Worm (Caenorhabditis elegans) whole organism, L3 larva: Measurements from ENCODE around the gene hst-2.

ENCODE experiments used
- R02D3.7 ChIP-seq: fragments of 150-350 bp; optimal IDR thresholded peaks from 2 replicates; lab custom pipeline; 2014; ENCODE audit warnings: missing biosample characterization, missing genetic modification characterization
- ZK546.5 ChIP-seq: sonication (generic microtip); optimal IDR thresholded peaks from 2 replicates; lab custom pipeline; 2017; ENCODE audit warnings: missing biosample characterization, missing genetic modification characterization
- aly-2 ChIP-seq: fragments of 150-350 bp; optimal IDR thresholded peaks from 2 replicates; lab custom pipeline; 2014; ENCODE audit warnings: missing biosample characterization, missing genetic modification characterization
- ama-1 ChIP-seq: fragments of 150-350 bp; optimal IDR thresholded peaks from 2 replicates; lab custom pipeline; 2018
- ceh-16 ChIP-seq: sonication (generic microtip); optimal IDR thresholded peaks from 2 replicates; lab custom pipeline; 2017; ENCODE audit warnings: missing biosample characterization, missing genetic modification characterization
- ceh-28 ChIP-seq: fragments of 150-350 bp; optimal IDR thresholded peaks from 2 replicates; lab custom pipeline; 2014; ENCODE audit warnings: missing biosample characterization, missing genetic modification reagents, missing genetic modification characterization
- ceh-82 ChIP-seq: fragments of 150-350 bp; optimal IDR thresholded peaks from 2 replicates; lab custom pipeline; 2014; ENCODE audit warnings: missing biosample characterization, missing genetic modification characterization
- ceh-9 ChIP-seq: sonication (generic microtip); optimal IDR thresholded peaks from 2 replicates; lab custom pipeline; 2018; ENCODE audit warnings: missing biosample characterization, missing genetic modification characterization
- daf-12 ChIP-seq: fragments of 150-350 bp; optimal IDR thresholded peaks from 2 replicates; lab custom pipeline; 2014; ENCODE audit warnings: missing biosample characterization, missing genetic modification reagents, missing genetic modification characterization
- egl-27 ChIP-seq: sonication (generic microtip); optimal IDR thresholded peaks from 4 replicates; lab custom pipeline; 2017; ENCODE audit warnings: missing biosample characterization, missing genetic modification reagents, missing genetic modification characterization
- egl-5 ChIP-seq: fragments of 150-350 bp; optimal IDR thresholded peaks from 2 replicates; lab custom pipeline; 2017; ENCODE audit warnings: missing biosample characterization, missing genetic modification reagents, missing genetic modification characterization, inconsistent platforms
- elt-1 ChIP-seq: fragments of 150-350 bp; optimal IDR thresholded peaks from 2 replicates; lab custom pipeline; 2014; ENCODE audit warnings: missing biosample characterization, missing genetic modification characterization
- elt-2 ChIP-seq: sonication (generic microtip); optimal IDR thresholded peaks from 2 replicates; lab custom pipeline; 2016; ENCODE audit warnings: missing genetic modification reagents, mild to moderate bottlenecking, missing genetic modification characterization, missing compliant biosample characterization
- elt-3 ChIP-seq, 3 experiments: fragments of 150-350 bp in 1 of 3; sonication (generic microtip) in 2 of 3; optimal IDR thresholded peaks; 2 replicates in 2 of 3; 4 replicates in 1 of 3; lab custom pipeline; 2014 to 2017; ENCODE audit warnings: missing biosample characterization in 3 of 3, missing genetic modification characterization in 3 of 3
- eor-1 ChIP-seq, 2 experiments: fragments of 150-350 bp; optimal IDR thresholded peaks; 2 replicates each; lab custom pipeline; 2014 to 2018; ENCODE audit warnings: missing biosample characterization in 2 of 2, missing genetic modification characterization in 2 of 2
- fkh-10 ChIP-seq: sonication (generic microtip); optimal IDR thresholded peaks from 2 replicates; lab custom pipeline; 2017; ENCODE audit warnings: missing biosample characterization, missing genetic modification reagents, missing genetic modification characterization
- fkh-2 ChIP-seq: fragments of 150-350 bp; optimal IDR thresholded peaks from 2 replicates; lab custom pipeline; 2014; ENCODE audit warnings: missing biosample characterization, missing genetic modification reagents, missing genetic modification characterization
- fos-1 ChIP-seq: fragments of 150-350 bp; optimal IDR thresholded peaks from 2 replicates; lab custom pipeline; 2014; ENCODE audit warnings: missing biosample characterization, missing genetic modification characterization
- hmg-11 ChIP-seq: sonication (generic microtip); optimal IDR thresholded peaks from 2 replicates; lab custom pipeline; 2016; ENCODE audit warnings: missing genetic modification characterization, missing compliant biosample characterization
- jun-1 ChIP-seq: fragments of 150-350 bp; optimal IDR thresholded peaks from 2 replicates; lab custom pipeline; 2014; ENCODE audit warnings: missing biosample characterization, missing genetic modification reagents, missing genetic modification characterization
- lin-15B ChIP-seq: fragments of 150-350 bp; optimal IDR thresholded peaks from 2 replicates; lab custom pipeline; 2014; ENCODE audit warnings: missing biosample characterization, missing genetic modification characterization
- lin-39 ChIP-seq: fragments of 150-350 bp; optimal IDR thresholded peaks from 2 replicates; lab custom pipeline; 2018; ENCODE audit warnings: missing biosample characterization, missing genetic modification reagents, missing genetic modification characterization
- lsy-12 ChIP-seq: sonication (generic microtip); optimal IDR thresholded peaks from 2 replicates; lab custom pipeline; 2016; ENCODE audit warnings: mild to moderate bottlenecking, missing genetic modification characterization, missing compliant biosample characterization
- mdl-1 ChIP-seq: fragments of 150-350 bp; optimal IDR thresholded peaks from 2 replicates; lab custom pipeline; 2014; ENCODE audit warnings: missing biosample characterization, missing genetic modification characterization
- mml-1 ChIP-seq: fragments of 150-350 bp; sonication (generic microtip); optimal IDR thresholded peaks from 3 replicates; lab custom pipeline; 2014; ENCODE audit warnings: missing biosample characterization, missing genetic modification characterization
- nfya-1 ChIP-seq: sonication (generic microtip); optimal IDR thresholded peaks from 2 replicates; lab custom pipeline; 2017; ENCODE audit warnings: missing genetic modification characterization, mild to moderate bottlenecking, missing compliant biosample characterization, antibody characterized with exemption, moderate library complexity; ENCODE audit not compliant: insufficient read depth
- nhr-11 ChIP-seq: fragments of 150-350 bp; optimal IDR thresholded peaks from 2 replicates; lab custom pipeline; 2014; ENCODE audit warnings: missing biosample characterization, missing genetic modification characterization
- nhr-12 ChIP-seq: fragments of 150-350 bp; optimal IDR thresholded peaks from 2 replicates; lab custom pipeline; 2014; ENCODE audit warnings: missing biosample characterization, missing genetic modification characterization
- nhr-23 ChIP-seq: fragments of 150-350 bp; optimal IDR thresholded peaks from 2 replicates; lab custom pipeline; 2014; ENCODE audit warnings: missing biosample characterization, missing genetic modification reagents, missing genetic modification characterization
- nhr-237 ChIP-seq: fragments of 150-350 bp; optimal IDR thresholded peaks from 2 replicates; lab custom pipeline; 2014; ENCODE audit warnings: missing biosample characterization, missing genetic modification characterization
- nhr-25 ChIP-seq: sonication (generic microtip); optimal IDR thresholded peaks from 2 replicates; lab custom pipeline; 2017; ENCODE audit warnings: missing biosample characterization, missing genetic modification characterization
- nhr-28 ChIP-seq: fragments of 150-350 bp; optimal IDR thresholded peaks from 2 replicates; lab custom pipeline; 2014; ENCODE audit warnings: missing biosample characterization, missing genetic modification characterization
- nhr-43 ChIP-seq: sonication (generic microtip); optimal IDR thresholded peaks from 2 replicates; lab custom pipeline; 2016; ENCODE audit warnings: mild to moderate bottlenecking, missing genetic modification characterization, missing compliant biosample characterization; ENCODE audit not compliant: poor library complexity, severe bottlenecking
- nhr-67 ChIP-seq: fragments of 150-350 bp; optimal IDR thresholded peaks from 2 replicates; lab custom pipeline; 2014; ENCODE audit warnings: missing biosample characterization, missing genetic modification characterization
- nhr-76 ChIP-seq: fragments of 150-350 bp; sonication (generic microtip); optimal IDR thresholded peaks from 5 replicates; lab custom pipeline; 2014; ENCODE audit warnings: missing biosample characterization, missing genetic modification characterization
- nhr-77 ChIP-seq: fragments of 150-350 bp; optimal IDR thresholded peaks from 2 replicates; lab custom pipeline; 2014; ENCODE audit warnings: missing biosample characterization, missing genetic modification characterization
- pha-4 ChIP-seq: fragments of 150-350 bp; optimal IDR thresholded peaks from 2 replicates; lab custom pipeline; 2014; ENCODE audit warnings: missing biosample characterization, missing genetic modification reagents, missing genetic modification characterization
- pqm-1 ChIP-seq: fragments of 150-350 bp; optimal IDR thresholded peaks from 2 replicates; lab custom pipeline; 2017; ENCODE audit warnings: missing biosample characterization, missing genetic modification characterization, inconsistent platforms
- sea-2 ChIP-seq: fragments of 150-350 bp; sonication (generic microtip); optimal IDR thresholded peaks from 4 replicates; lab custom pipeline; 2014; ENCODE audit warnings: missing biosample characterization, missing genetic modification reagents, missing genetic modification characterization
- skn-1 ChIP-seq: fragments of 150-350 bp; optimal IDR thresholded peaks from 2 replicates; lab custom pipeline; 2014; ENCODE audit warnings: missing biosample characterization, missing genetic modification characterization
- snpc-4 ChIP-seq: fragments of 150-350 bp; optimal IDR thresholded peaks from 2 replicates; lab custom pipeline; 2014; ENCODE audit warnings: missing biosample characterization, missing genetic modification characterization
- tbx-2 ChIP-seq: sonication (generic microtip); optimal IDR thresholded peaks from 2 replicates; lab custom pipeline; 2016; ENCODE audit warnings: mild to moderate bottlenecking, missing genetic modification characterization, missing compliant biosample characterization
- unc-39 ChIP-seq: sonication (generic microtip); optimal IDR thresholded peaks from 4 replicates; lab custom pipeline; 2017; ENCODE audit warnings: missing biosample characterization, missing genetic modification characterization
- unc-62 ChIP-seq: fragments of 150-350 bp; sonication (generic microtip); optimal IDR thresholded peaks from 4 replicates; lab custom pipeline; 2014; ENCODE audit warnings: missing biosample characterization, missing genetic modification reagents, missing genetic modification characterization
- zag-1 ChIP-seq: fragments of 150-350 bp; optimal IDR thresholded peaks from 2 replicates; lab custom pipeline; 2014; ENCODE audit warnings: missing biosample characterization, missing genetic modification characterization
- ztf-11 ChIP-seq: fragments of 150-350 bp; optimal IDR thresholded peaks from 2 replicates; lab custom pipeline; 2014; ENCODE audit warnings: missing biosample characterization, missing genetic modification characterization
- ztf-4 ChIP-seq: fragments of 150-350 bp; optimal IDR thresholded peaks from 2 replicates; lab custom pipeline; 2014; ENCODE audit warnings: missing biosample characterization, missing genetic modification characterization

The hst-2 gene

DNA sequence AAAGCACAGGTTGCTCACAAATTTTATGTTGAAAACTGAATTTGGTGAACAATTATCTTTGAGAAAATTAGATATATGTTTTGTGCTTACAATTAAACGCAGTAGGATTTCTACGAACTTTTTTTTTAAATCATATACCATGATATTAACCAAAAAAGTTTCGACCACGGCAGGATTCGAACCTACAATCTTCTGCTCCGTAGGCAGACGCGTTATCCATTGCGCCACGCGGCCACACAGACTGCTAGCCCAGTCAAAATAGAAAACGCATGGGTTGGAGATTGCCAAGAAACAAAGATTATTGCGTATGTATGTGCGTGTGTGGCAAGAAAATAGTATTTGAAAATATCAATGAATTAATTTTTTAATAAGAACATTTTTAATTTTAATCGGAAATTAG lies 45.5 kb upstream of the hst-2 start:
- TF ChIP-seq nhr-12 (tag; lab: Kevin White, UChicago) (no peak), ceh-16 (tag; lab: Kevin White, UChicago) (no peak), jun-1 (tag; lab: Kevin White, UChicago) (no peak), unc-39 (no peak), fkh-10 (GFP tag; lab: Kevin White, UChicago) (no peak), fkh-2 (tag; lab: Kevin White, UChicago) (no peak), ztf-4 (tag; lab: Kevin White, UChicago) (no peak), zag-1 (tag; lab: Kevin White, UChicago) (no peak), nhr-11 (tag; lab: Kevin White, UChicago) (no peak), unc-62 (GFP tag; lab: Kevin White, UChicago) (no peak), elt-3 (tag; optimal IDR thresholded peaks at IDR 0.05; lab: Kevin White, UChicago) (no peak), nhr-76 (tag; lab: Kevin White, UChicago) (no peak), fos-1 (no peak), lsy-12 (tag; lab: Kevin White, UChicago) (no peak), sea-2 (no peak), ama-1 (no peak), nhr-237 (no peak), egl-27 (no peak), eor-1 (tag; optimal IDR thresholded peaks at IDR 0.05; lab: Kevin White, UChicago) (no peak), ceh-9 (tag; lab: Kevin White, UChicago) (no peak), nhr-25 (tag; lab: Kevin White, UChicago) (peak; percentile 43), nhr-77 (tag; lab: Kevin White, UChicago) (no peak), ceh-28 (tag; lab: Kevin White, UChicago) (no peak), lin-15B (tag; lab: Kevin White, UChicago) (no peak), tbx-2 (tag; lab: Kevin White, UChicago) (peak; percentile 27), hmg-11 (tag; lab: Kevin White, UChicago) (peak; percentile 68), nfya-1 (tag; lab: Kevin White, UChicago) (peak; percentile 57), mml-1 (tag; lab: Kevin White, UChicago) (no peak), nhr-67 (tag; lab: Kevin White, UChicago) (no peak), ztf-11 (tag; lab: Kevin White, UChicago) (no peak), snpc-4 (no peak), ZK546.5 (tag; lab: Kevin White, UChicago) (no peak), egl-5 (tag; lab: Kevin White, UChicago) (no peak), ceh-82 (tag; lab: Kevin White, UChicago) (no peak), skn-1 (tag; lab: Kevin White, UChicago) (no peak), pqm-1 (tag; lab: Kevin White, UChicago) (peak; percentile 51), daf-12 (tag; lab: Kevin White, UChicago) (no peak), nhr-23 (tag; lab: Kevin White, UChicago) (no peak), nhr-43 (peak; percentile 70), nhr-28 (tag; lab: Kevin White, UChicago) (no peak), mdl-1 (no peak), elt-2 (tag; lab: Kevin White, UChicago) (peak; percentile 26), elt-1 (no peak), pha-4 (tag; lab: Kevin White, UChicago) (peak; percentile 31), R02D3.7 (tag; lab: Kevin White, UChicago) (no peak), lin-39 (peak; percentile 79), aly-2 (tag; lab: Kevin White, UChicago) (no peak)

DNA sequence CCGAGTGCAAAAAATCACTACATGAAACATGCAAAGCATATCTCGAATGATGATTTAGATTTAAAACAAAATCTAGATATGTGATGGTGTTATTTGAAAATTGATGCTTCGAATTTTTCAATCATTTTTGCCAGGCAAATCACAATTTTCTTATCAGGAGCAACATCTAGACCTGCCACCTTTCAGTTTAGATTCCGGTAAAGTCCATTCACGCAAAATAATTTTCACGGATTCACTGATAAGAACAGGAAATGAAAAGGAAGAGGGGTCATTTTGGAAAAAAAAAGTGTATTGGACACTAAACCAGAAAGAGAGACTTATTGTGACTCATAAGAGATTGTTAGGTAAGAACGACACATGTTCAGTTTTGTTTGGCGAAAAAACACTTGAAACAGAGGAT lies 45.0 kb upstream of the hst-2 start:
- TF ChIP-seq elt-2 (tag; lab: Kevin White, UChicago), result peak; percentile 21
- TF ChIP-seq nhr-237, result no peak
- TF ChIP-seq fkh-10 (GFP tag; lab: Kevin White, UChicago), result no peak
- TF ChIP-seq nhr-25 (tag; lab: Kevin White, UChicago), result no peak
- TF ChIP-seq pqm-1 (tag; lab: Kevin White, UChicago), result peak; percentile 8
- no peak for TF ChIP-seq nhr-76 (tag; lab: Kevin White, UChicago)
